Worm (Caenorhabditis elegans) whole organism, L4 larva: ENCODE results near the gene srh-2.

Experiments
- F10B5.3 ChIP-seq: sonication (generic microtip); optimal IDR thresholded peaks from 2 replicates; lab custom pipeline; 2016; ENCODE audit warnings: mild to moderate bottlenecking, missing genetic modification characterization, missing compliant biosample characterization
- F26F4.8 ChIP-seq: fragments of 200-800 bp; sonication (Bioruptor generic); conservative IDR thresholded peaks from 2 replicates; pipeline ENCODE4 v1.3.6; 2022; ENCODE audit warnings: missing genetic modification characterization, missing compliant biosample characterization
- Y105C5A.15 ChIP-seq: fragments of 200-800 bp; sonication (Bioruptor generic); IDR thresholded peaks from 2 replicates; pipeline ENCODE4 v1.3.6; 2022; ENCODE audit warnings: missing genetic modification characterization, missing compliant biosample characterization
- Y48G9A.11 ChIP-seq: fragments of 200-800 bp; sonication (Bioruptor generic); IDR thresholded peaks from 2 replicates; pipeline ENCODE4 v1.3.6; 2022; ENCODE audit warnings: missing genetic modification reagents, missing genetic modification characterization, missing compliant biosample characterization
- ZK337.2 ChIP-seq: fragments of 200-800 bp; sonication (Bioruptor generic); IDR thresholded peaks from 2 replicates; pipeline ENCODE4 v1.3.6; 2022; ENCODE audit warnings: missing genetic modification reagents, missing genetic modification characterization, missing compliant biosample characterization
- ZK546.5 ChIP-seq, 2 experiments: sonication (generic microtip); optimal IDR thresholded peaks; 2 replicates each; lab custom pipeline; 2017; ENCODE audit warnings: missing biosample characterization in 2 of 2, missing genetic modification characterization in 2 of 2
- aha-1 ChIP-seq: fragments of 150-350 bp; peaks from one replicate; lab custom pipeline; 2014; ENCODE audit warnings: missing biosample characterization, missing genetic modification characterization
- arid-1 ChIP-seq: fragments of 200-800 bp; sonication (Bioruptor generic); conservative IDR thresholded peaks from 2 replicates; pipeline ENCODE4 v1.3.6; 2022; ENCODE audit warnings: missing genetic modification reagents, missing genetic modification characterization, missing compliant biosample characterization
- ceh-82 ChIP-seq: sonication (generic microtip); optimal IDR thresholded peaks from 2 replicates; lab custom pipeline; 2017; ENCODE audit warnings: missing biosample characterization, missing genetic modification characterization
- ctbp-1 ChIP-seq: fragments of 200-800 bp; sonication (Bioruptor generic); IDR thresholded peaks from 2 replicates; pipeline ENCODE4 v1.3.6; 2022; ENCODE audit warnings: missing genetic modification reagents, missing genetic modification characterization, missing compliant biosample characterization
- daf-12 ChIP-seq: fragments of 150-350 bp; optimal IDR thresholded peaks from 2 replicates; lab custom pipeline; 2014; ENCODE audit warnings: missing biosample characterization, missing genetic modification reagents, missing genetic modification characterization
- daf-16 ChIP-seq, 3 experiments: sonication (generic microtip); optimal IDR thresholded peaks; 2 replicates each; lab custom pipeline; 2016 to 2017; ENCODE audit warnings: missing genetic modification characterization in 3 of 3, missing genetic modification reagents in 3 of 3, mild to moderate bottlenecking in 2 of 3, missing compliant biosample characterization in 2 of 3, missing biosample characterization in 1 of 3, moderate library complexity in 1 of 3
- daf-19 ChIP-seq: fragments of 200-800 bp; sonication (Bioruptor generic); conservative IDR thresholded peaks from 2 replicates; pipeline ENCODE4 v1.3.6; 2022; ENCODE audit warnings: missing genetic modification characterization, missing compliant biosample characterization
- daf-8 ChIP-seq: fragments of 200-800 bp; sonication (Bioruptor generic); IDR thresholded peaks from 2 replicates; pipeline ENCODE4 v1.3.6; 2022; ENCODE audit warnings: missing genetic modification characterization, missing compliant biosample characterization
- dmd-6 ChIP-seq: fragments of 200-800 bp; sonication (Bioruptor generic); IDR thresholded peaks from 2 replicates; pipeline ENCODE4 v1.3.6; 2022; ENCODE audit warnings: missing genetic modification reagents, missing genetic modification characterization, missing compliant biosample characterization
- dve-1 ChIP-seq: sonication (generic microtip); optimal IDR thresholded peaks from 2 replicates; lab custom pipeline; 2017; ENCODE audit warnings: antibody characterized with exemption, mild to moderate bottlenecking, missing genetic modification characterization, missing compliant biosample characterization; ENCODE audit not compliant: insufficient read depth
- fkh-10 ChIP-seq: fragments of 150-350 bp; optimal IDR thresholded peaks from 2 replicates; lab custom pipeline; 2014; ENCODE audit warnings: missing biosample characterization, missing genetic modification reagents, missing genetic modification characterization
- hlh-11 ChIP-seq: fragments of 200-800 bp; sonication (Bioruptor generic); optimal IDR thresholded peaks from 2 replicates; lab custom pipeline; 2018; ENCODE audit warnings: mild to moderate bottlenecking, missing genetic modification characterization, missing compliant biosample characterization
- hlh-30 ChIP-seq: sonication (generic microtip); optimal IDR thresholded peaks from 2 replicates; lab custom pipeline; 2017; ENCODE audit warnings: antibody characterized with exemption, mild to moderate bottlenecking, missing genetic modification characterization, missing compliant biosample characterization; ENCODE audit not compliant: insufficient read depth
- hmg-1.1 ChIP-seq: fragments of 200-800 bp; sonication (Bioruptor generic); IDR thresholded peaks from 2 replicates; pipeline ENCODE4 v1.3.6; 2022; ENCODE audit warnings: missing genetic modification reagents, missing genetic modification characterization, missing compliant biosample characterization
- jun-1 ChIP-seq: fragments of 150-350 bp; optimal IDR thresholded peaks from 2 replicates; lab custom pipeline; 2014; ENCODE audit warnings: missing biosample characterization, missing genetic modification reagents, missing genetic modification characterization
- lin-15B ChIP-seq: fragments of 150-350 bp; sonication (generic microtip); optimal IDR thresholded peaks from 3 replicates; lab custom pipeline; 2014; ENCODE audit warnings: missing biosample characterization, missing genetic modification characterization
- lsy-2 ChIP-seq, 2 experiments: fragments of 150-350 bp in 1 of 2; sonication (generic microtip) in 1 of 2; optimal IDR thresholded peaks; 2 replicates each; lab custom pipeline; 2014 to 2017; ENCODE audit warnings: missing biosample characterization in 2 of 2, missing genetic modification characterization in 2 of 2
- madf-9 ChIP-seq: fragments of 200-800 bp; sonication (Bioruptor generic); conservative IDR thresholded peaks from 2 replicates; pipeline ENCODE4 v1.3.6; 2022; ENCODE audit warnings: missing genetic modification reagents, missing genetic modification characterization, missing compliant biosample characterization
- mdl-1 ChIP-seq, 2 experiments: fragments of 150-350 bp in 1 of 2; sonication (generic microtip) in 1 of 2; optimal IDR thresholded peaks; 2 replicates each; lab custom pipeline; 2014 to 2017; ENCODE audit warnings: missing biosample characterization in 2 of 2, missing genetic modification characterization in 2 of 2
- mdt-29 ChIP-seq: fragments of 200-800 bp; sonication (Bioruptor generic); IDR thresholded peaks from 2 replicates; pipeline ENCODE4 v1.3.6; 2022; ENCODE audit warnings: missing genetic modification reagents, missing genetic modification characterization, missing compliant biosample characterization
- mep-1 ChIP-seq: fragments of 150-350 bp; sonication (generic microtip); optimal IDR thresholded peaks from 3 replicates; lab custom pipeline; 2014; ENCODE audit warnings: missing biosample characterization, missing genetic modification characterization
- mxl-3 ChIP-seq: fragments of 200-800 bp; sonication (Bioruptor generic); optimal IDR thresholded peaks from 2 replicates; lab custom pipeline; 2018; ENCODE audit warnings: mild to moderate bottlenecking, missing genetic modification characterization, missing compliant biosample characterization
- nhr-10 ChIP-seq: fragments of 150-350 bp; optimal IDR thresholded peaks from 2 replicates; lab custom pipeline; 2014; ENCODE audit warnings: missing biosample characterization, missing genetic modification characterization
- nhr-111 ChIP-seq: fragments of 200-800 bp; sonication (Bioruptor generic); optimal IDR thresholded peaks from 2 replicates; lab custom pipeline; 2018; ENCODE audit warnings: mild to moderate bottlenecking, missing genetic modification characterization, missing compliant biosample characterization
- nhr-25 ChIP-seq: sonication (generic microtip); optimal IDR thresholded peaks from 2 replicates; lab custom pipeline; 2017; ENCODE audit warnings: missing genetic modification characterization, mild to moderate bottlenecking, missing compliant biosample characterization, antibody characterized with exemption, moderate library complexity, borderline replicate concordance; ENCODE audit not compliant: insufficient read depth
- nhr-28 ChIP-seq: fragments of 150-350 bp; optimal IDR thresholded peaks from 2 replicates; lab custom pipeline; 2014; ENCODE audit warnings: missing biosample characterization, missing genetic modification characterization
- nhr-42 ChIP-seq: fragments of 200-800 bp; sonication (Bioruptor generic); IDR thresholded peaks from 2 replicates; pipeline ENCODE4 v1.3.6; 2022; ENCODE audit warnings: missing genetic modification characterization, missing compliant biosample characterization
- nhr-76 ChIP-seq: fragments of 150-350 bp; optimal IDR thresholded peaks from 2 replicates; lab custom pipeline; 2014; ENCODE audit warnings: missing biosample characterization, missing genetic modification characterization
- pha-4 ChIP-seq, 2 experiments: fragments of 150-350 bp in 1 of 2; fragments of 200-800 bp in 1 of 2; sonication (Bioruptor generic) in 1 of 2; IDR thresholded peaks in 1 of 2; optimal IDR thresholded peaks in 1 of 2; 2 replicates each; pipeline versions ENCODE4 v1.3.6 to Lab custom; 2014 to 2022; ENCODE audit warnings: missing genetic modification characterization in 2 of 2, missing genetic modification reagents in 2 of 2, missing biosample characterization in 1 of 2, missing compliant biosample characterization in 1 of 2
- pqm-1 ChIP-seq: sonication (generic microtip); optimal IDR thresholded peaks from 2 replicates; lab custom pipeline; 2017; ENCODE audit warnings: missing biosample characterization, missing genetic modification characterization
- rbr-2 ChIP-seq: sonication (generic microtip); optimal IDR thresholded peaks from 2 replicates; lab custom pipeline; 2016; ENCODE audit warnings: missing genotype, missing genetic modification characterization, missing compliant biosample characterization
- saeg-2 ChIP-seq: fragments of 200-800 bp; sonication (Bioruptor generic); IDR thresholded peaks from 2 replicates; pipeline ENCODE4 v1.3.6; 2022; ENCODE audit warnings: missing genetic modification reagents, missing genetic modification characterization, missing compliant biosample characterization
- skn-1 ChIP-seq: fragments of 150-350 bp; optimal IDR thresholded peaks from 2 replicates; lab custom pipeline; 2014; ENCODE audit warnings: missing biosample characterization, missing genetic modification characterization
- spr-1 ChIP-seq: sonication (generic microtip); optimal IDR thresholded peaks from 2 replicates; lab custom pipeline; 2016; ENCODE audit warnings: mild to moderate bottlenecking, missing genetic modification characterization, missing compliant biosample characterization
- spr-3 ChIP-seq: fragments of 200-800 bp; sonication (Bioruptor generic); optimal IDR thresholded peaks from 2 replicates; lab custom pipeline; 2018; ENCODE audit warnings: mild to moderate bottlenecking, missing genetic modification characterization, missing compliant biosample characterization
- unc-39 ChIP-seq: sonication (generic microtip); optimal IDR thresholded peaks from 2 replicates; lab custom pipeline; 2017; ENCODE audit warnings: missing biosample characterization, missing genetic modification characterization
- unc-62 ChIP-seq, 3 experiments: fragments of 150-350 bp in 1 of 3; sonication (generic microtip); optimal IDR thresholded peaks in 2 of 3; peaks in 1 of 3; 1 replicate in 1 of 3; 2 replicates in 2 of 3; lab custom pipeline; 2014 to 2017; ENCODE audit warnings: missing biosample characterization in 3 of 3, missing genetic modification characterization in 3 of 3, missing genetic modification reagents in 3 of 3, missing genotype in 1 of 3
- vab-7 ChIP-seq: fragments of 200-800 bp; sonication (Bioruptor generic); IDR thresholded peaks from 2 replicates; pipeline ENCODE4 v1.3.6; 2022; ENCODE audit warnings: missing genetic modification reagents, missing genetic modification characterization, missing compliant biosample characterization
- zip-11 ChIP-seq: fragments of 200-800 bp; sonication (Bioruptor generic); IDR thresholded peaks from 2 replicates; pipeline ENCODE4 v1.3.6; 2022; ENCODE audit warnings: missing genetic modification characterization, missing compliant biosample characterization
- zip-2 ChIP-seq: fragments of 150-350 bp; optimal IDR thresholded peaks from 2 replicates; lab custom pipeline; 2014; ENCODE audit warnings: missing biosample characterization, missing genetic modification characterization
- ztf-11 ChIP-seq: fragments of 150-350 bp; optimal IDR thresholded peaks from 2 replicates; lab custom pipeline; 2014; ENCODE audit warnings: missing biosample characterization, missing genetic modification characterization
- ztf-7 ChIP-seq: fragments of 150-350 bp; optimal IDR thresholded peaks from 2 replicates; lab custom pipeline; 2014; ENCODE audit warnings: missing biosample characterization, missing genetic modification characterization

srh-2 gene

DNA sequence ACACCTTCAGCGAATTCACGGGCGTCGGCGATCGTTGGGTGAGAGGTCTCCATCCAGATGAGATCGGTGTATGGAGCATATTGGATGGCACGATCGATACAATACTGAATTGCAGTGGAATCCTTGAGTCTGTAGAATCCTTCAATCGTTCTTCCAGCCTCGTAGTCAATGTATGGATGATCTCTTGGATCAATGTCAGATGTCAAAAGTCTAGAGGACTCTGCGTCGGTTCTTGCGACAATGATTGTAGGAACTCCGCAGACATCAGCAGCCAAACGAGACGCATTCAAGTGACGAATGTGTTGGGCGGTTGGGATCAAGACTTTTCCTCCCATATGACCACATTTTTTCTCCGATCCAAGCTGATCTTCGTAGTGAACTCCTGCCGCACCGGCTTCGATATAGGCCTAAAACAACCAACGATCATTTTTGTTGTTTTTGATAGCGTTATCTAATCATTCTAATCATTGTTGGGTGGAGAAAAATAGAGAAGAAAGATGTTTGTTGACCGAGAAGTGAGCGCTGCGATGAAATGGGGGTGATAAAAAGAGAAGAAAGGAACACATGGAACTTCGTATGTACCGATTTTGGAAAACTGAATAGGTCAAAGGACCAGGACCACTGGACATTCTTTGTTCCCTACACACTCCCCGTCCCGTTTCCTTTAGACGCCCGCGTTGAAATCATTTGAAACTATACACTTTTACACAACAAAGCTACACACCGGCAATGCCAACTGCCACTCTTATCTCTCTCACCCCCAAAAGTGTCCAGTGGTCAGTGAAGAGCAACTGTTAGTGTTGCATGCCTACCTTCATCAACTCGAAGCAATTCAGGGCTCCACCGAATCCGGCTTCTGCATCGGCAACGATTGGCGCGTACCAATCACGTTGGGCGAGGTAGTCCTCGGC is 1.3 kb upstream of the srh-2 start:
- TF ChIP-seq skn-1 (no peak), mxl-3 (GFP tag; lab: Kevin White, UChicago) (no peak), ceh-82 (no peak), pha-4 (GFP tag; IDR thresholded peaks at IDR 0.05; lab: Robert Waterston, UW) (peak; percentile 18; the same call in 1 of the 2 replicates), pha-4 (tag; optimal IDR thresholded peaks at IDR 0.05; lab: Kevin White, UChicago) (no peak), nhr-10 (tag; lab: Kevin White, UChicago) (peak; percentile 22), daf-12 (tag; lab: Kevin White, UChicago) (no peak), hlh-11 (tag; lab: Kevin White, UChicago) (no peak), unc-62 (GFP tag; optimal IDR thresholded peaks at IDR 0.05 in 1 of 2; lab: Kevin White, UChicago) (no peak), unc-62 (tag; optimal IDR thresholded peaks at IDR 0.05; lab: Kevin White, UChicago) (no peak), mdt-29 (GFP tag; lab: Robert Waterston, UW) (no peak), saeg-2 (no peak), unc-39 (no peak), mep-1 (tag; lab: Kevin White, UChicago) (peak; percentile 30), spr-1 (tag; lab: Kevin White, UChicago) (no peak), zip-2 (tag; lab: Kevin White, UChicago) (peak; percentile 15), Y105C5A.15 (GFP tag; lab: Robert Waterston, UW) (no peak), ztf-11 (no peak), ctbp-1 (GFP tag; lab: Robert Waterston, UW) (no peak; the same call in 1 of the 2 replicates), ZK337.2 (no peak), rbr-2 (no peak), F26F4.8 (GFP tag; lab: Robert Waterston, UW) (no peak), ztf-7 (tag; lab: Kevin White, UChicago) (no peak), jun-1 (tag; lab: Kevin White, UChicago) (no peak), nhr-42 (GFP tag; lab: Robert Waterston, UW) (peak; percentile 24; the same call in 1 of the 2 replicates), hlh-30 (tag; lab: Kevin White, UChicago) (no peak), hmg-1.1 (GFP tag; lab: Robert Waterston, UW) (no peak), arid-1 (no peak), nhr-76 (tag; lab: Kevin White, UChicago) (no peak), lin-15B (tag; lab: Kevin White, UChicago) (no peak), ZK546.5 (tag; optimal IDR thresholded peaks at IDR 0.05; lab: Kevin White, UChicago) (no peak), nhr-111 (GFP tag; lab: Kevin White, UChicago) (no peak), mdl-1 (tag; optimal IDR thresholded peaks at IDR 0.05; lab: Kevin White, UChicago) (no peak), madf-9 (GFP tag; lab: Robert Waterston, UW) (no peak), daf-8 (GFP tag; lab: Robert Waterston, UW) (no peak), F10B5.3 (tag; lab: Kevin White, UChicago) (no peak), spr-3 (no peak), dve-1 (tag; lab: Kevin White, UChicago) (peak; percentile 43), daf-19 (GFP tag; lab: Robert Waterston, UW) (0 out of 2 replicates have a peak, but pooled peaks have one; percentile 38), zip-11 (GFP tag; lab: Robert Waterston, UW) (no peak), aha-1 (tag; lab: Kevin White, UChicago) (peak; percentile 97), Y48G9A.11 (no peak), nhr-28 (tag; lab: Kevin White, UChicago) (peak; percentile 26), vab-7 (GFP tag; lab: Robert Waterston, UW) (no peak), nhr-25 (tag; lab: Kevin White, UChicago) (no peak), lsy-2 (tag; optimal IDR thresholded peaks at IDR 0.05; lab: Kevin White, UChicago) (no peak), daf-16 (GFP tag; optimal IDR thresholded peaks at IDR 0.05; lab: Kevin White, UChicago) (peak in 1 of 2 experiments; percentile 6), daf-16 (tag; optimal IDR thresholded peaks at IDR 0.05; lab: Kevin White, UChicago) (no peak), fkh-10 (no peak), pqm-1 (tag; lab: Kevin White, UChicago) (peak; percentile 44), dmd-6 (no peak; the same call in 1 of the 2 replicates)
